Worm (Caenorhabditis elegans) whole organism, mixed stage, embryonic: Measurements from ENCODE around the gene msp-33.
A peak's percentile ranks its signal among the peaks of the same experiment; 100 is the strongest.
"Not testable (repeated sequence)": the region's sequence is repeated elsewhere in the genome, so short reads cannot be mapped to it uniquely, and the experiment has no call there.

Experiments
- M03D4.4 ChIP-seq: sonication (generic microtip); optimal IDR thresholded peaks from 2 replicates; lab custom pipeline; 2017; ENCODE audit warnings: mild to moderate bottlenecking, missing genetic modification characterization, missing compliant biosample characterization
- bed-3 ChIP-seq: fragments of 200-800 bp; sonication (Bioruptor generic); optimal IDR thresholded peaks from 3 replicates; lab custom pipeline; 2018; ENCODE audit warnings: mild to moderate bottlenecking, missing genetic modification characterization, moderate library complexity, missing compliant biosample characterization
- blmp-1 ChIP-seq: fragments of 150-350 bp; optimal IDR thresholded peaks from 2 replicates; lab custom pipeline; 2014; ENCODE audit warnings: missing biosample characterization, missing genetic modification characterization
- ceh-39 ChIP-seq: fragments of 150-350 bp; optimal IDR thresholded peaks from 2 replicates; lab custom pipeline; 2014; ENCODE audit warnings: missing biosample characterization, missing genetic modification characterization
- ceh-43 ChIP-seq: fragments of 200-800 bp; sonication (Bioruptor generic); optimal IDR thresholded peaks from 2 replicates; lab custom pipeline; 2018; ENCODE audit warnings: mild to moderate bottlenecking, missing genetic modification characterization, moderate library complexity, missing compliant biosample characterization
- ceh-83 ChIP-seq: fragments of 200-800 bp; sonication (Bioruptor generic); optimal IDR thresholded peaks from 2 replicates; lab custom pipeline; 2018; ENCODE audit warnings: mild to moderate bottlenecking, missing genetic modification characterization, missing compliant biosample characterization
- ces-1 ChIP-seq: fragments of 150-350 bp; optimal IDR thresholded peaks from 2 replicates; lab custom pipeline; 2014; ENCODE audit warnings: missing biosample characterization, missing genetic modification reagents, missing genetic modification characterization
- cnd-1 ChIP-seq: fragments of 200-800 bp; sonication (Bioruptor generic); optimal IDR thresholded peaks from 2 replicates; lab custom pipeline; 2018; ENCODE audit warnings: mild to moderate bottlenecking, missing genetic modification characterization, missing compliant biosample characterization
- drap-1 ChIP-seq: fragments of 200-800 bp; sonication (Bioruptor generic); optimal IDR thresholded peaks from 3 replicates; lab custom pipeline; 2018; ENCODE audit warnings: mild to moderate bottlenecking, missing genetic modification characterization, missing compliant biosample characterization
- elt-1 ChIP-seq: sonication (generic microtip); optimal IDR thresholded peaks from 2 replicates; lab custom pipeline; 2017; ENCODE audit warnings: missing genetic modification characterization, mild to moderate bottlenecking, missing compliant biosample characterization, antibody characterized with exemption, moderate library complexity, borderline replicate concordance; ENCODE audit not compliant: insufficient read depth
- elt-3 ChIP-seq: fragments of 150-350 bp; optimal IDR thresholded peaks from 2 replicates; lab custom pipeline; 2014; ENCODE audit warnings: missing biosample characterization, missing genetic modification characterization
- flh-1 ChIP-seq: fragments of 200-800 bp; sonication (Bioruptor generic); optimal IDR thresholded peaks from 2 replicates; lab custom pipeline; 2018; ENCODE audit warnings: mild to moderate bottlenecking, missing genetic modification characterization, moderate library complexity, missing compliant biosample characterization
- ham-2 ChIP-seq: fragments of 200-800 bp; sonication (Bioruptor generic); optimal IDR thresholded peaks from 2 replicates; lab custom pipeline; 2018; ENCODE audit warnings: mild to moderate bottlenecking, missing genetic modification characterization, missing compliant biosample characterization
- hlh-1 ChIP-seq: fragments of 150-350 bp; optimal IDR thresholded peaks from 2 replicates; lab custom pipeline; 2014; ENCODE audit warnings: missing biosample characterization, missing genetic modification reagents, missing genetic modification characterization
- lin-13 ChIP-seq: fragments of 150-350 bp; optimal IDR thresholded peaks from 2 replicates; lab custom pipeline; 2014; ENCODE audit warnings: missing biosample characterization, missing genetic modification characterization
- lin-32 ChIP-seq: fragments of 200-800 bp; sonication (Bioruptor generic); optimal IDR thresholded peaks from 2 replicates; lab custom pipeline; 2018; ENCODE audit warnings: mild to moderate bottlenecking, missing genetic modification characterization, missing compliant biosample characterization
- lsy-2 ChIP-seq: fragments of 150-350 bp; optimal IDR thresholded peaks from 2 replicates; lab custom pipeline; 2014; ENCODE audit warnings: missing biosample characterization, missing genetic modification characterization
- mep-1 ChIP-seq: fragments of 150-350 bp; optimal IDR thresholded peaks from 2 replicates; lab custom pipeline; 2017; ENCODE audit warnings: missing biosample characterization, missing genetic modification reagents, missing genetic modification characterization, inconsistent platforms
- nhr-2 ChIP-seq: fragments of 150-350 bp; optimal IDR thresholded peaks from 2 replicates; lab custom pipeline; 2014; ENCODE audit warnings: missing biosample characterization, missing genetic modification characterization
- nhr-237 ChIP-seq: fragments of 150-350 bp; optimal IDR thresholded peaks from 2 replicates; lab custom pipeline; 2014; ENCODE audit warnings: missing biosample characterization, missing genetic modification characterization
- nhr-28 ChIP-seq: fragments of 150-350 bp; optimal IDR thresholded peaks from 2 replicates; lab custom pipeline; 2014; ENCODE audit warnings: missing biosample characterization, missing genetic modification characterization
- nhr-76 ChIP-seq: sonication (generic microtip); optimal IDR thresholded peaks from 2 replicates; lab custom pipeline; 2017; ENCODE audit warnings: missing biosample characterization, missing genetic modification characterization
- pha-4 ChIP-seq: fragments of 150-350 bp; optimal IDR thresholded peaks from 2 replicates; lab custom pipeline; 2018; ENCODE audit warnings: missing biosample characterization, missing genetic modification reagents, missing genetic modification characterization
- sem-2 ChIP-seq: fragments of 200-800 bp; sonication (Bioruptor generic); optimal IDR thresholded peaks from 2 replicates; lab custom pipeline; 2018; ENCODE audit warnings: mild to moderate bottlenecking, missing genetic modification characterization, missing compliant biosample characterization
- snpc-4 ChIP-seq: fragments of 150-350 bp; optimal IDR thresholded peaks from 2 replicates; lab custom pipeline; 2014; ENCODE audit warnings: missing biosample characterization, missing genetic modification characterization
- tbx-8 ChIP-seq: fragments of 200-800 bp; sonication (Bioruptor generic); optimal IDR thresholded peaks from 2 replicates; lab custom pipeline; 2018; ENCODE audit warnings: mild to moderate bottlenecking, missing genetic modification characterization, moderate library complexity, missing compliant biosample characterization
- unc-120 ChIP-seq: sonication (generic microtip); optimal IDR thresholded peaks from 2 replicates; lab custom pipeline; 2017; ENCODE audit warnings: missing genetic modification characterization, missing compliant biosample characterization; ENCODE audit not compliant: poor library complexity, severe bottlenecking
- unc-39 ChIP-seq: fragments of 150-350 bp; optimal IDR thresholded peaks from 2 replicates; lab custom pipeline; 2014; ENCODE audit warnings: missing biosample characterization, missing genetic modification characterization
- unc-62 ChIP-seq: fragments of 150-350 bp; optimal IDR thresholded peaks from 2 replicates; lab custom pipeline; 2014; ENCODE audit warnings: missing biosample characterization, missing genetic modification reagents, missing genetic modification characterization
- zip-8 ChIP-seq: fragments of 150-350 bp; optimal IDR thresholded peaks from 2 replicates; lab custom pipeline; 2014; ENCODE audit warnings: missing biosample characterization, missing genetic modification characterization
- ztf-11 ChIP-seq: fragments of 150-350 bp; optimal IDR thresholded peaks from 2 replicates; lab custom pipeline; 2014; ENCODE audit warnings: missing biosample characterization, missing genetic modification characterization

The msp-33 gene

DNA sequence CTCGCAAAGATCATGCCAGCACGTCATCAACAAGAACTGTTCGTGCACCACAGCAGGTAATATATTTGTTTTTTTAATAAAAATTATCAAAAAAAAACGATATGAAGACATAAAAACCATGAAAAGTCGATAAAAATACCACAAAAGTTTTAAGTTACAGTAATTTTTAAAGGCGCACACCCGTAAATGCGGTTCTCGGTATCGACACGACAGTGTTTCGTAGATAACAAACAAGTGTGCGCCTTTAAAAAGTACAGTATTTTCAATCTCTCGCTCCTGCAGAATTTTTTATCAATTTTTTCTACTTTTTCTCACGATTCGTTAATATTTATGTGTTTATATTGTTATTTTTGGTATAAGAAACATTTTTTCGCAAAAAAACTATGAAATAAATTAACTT lies 12.8 kb upstream of the msp-33 start:
- TF ChIP-seq hlh-1 (tag; lab: Kevin White, UChicago), result no peak
- no peak for TF ChIP-seq mep-1
- TF ChIP-seq nhr-76, result no peak
- TF ChIP-seq M03D4.4 (tag; lab: Kevin White, UChicago), result no peak
- no peak for TF ChIP-seq ces-1 (GFP tag; lab: Kevin White, UChicago)
- TF ChIP-seq zip-8 (tag; lab: Kevin White, UChicago), result no peak
- TF ChIP-seq lin-32 (GFP tag; lab: Kevin White, UChicago), result no peak
- TF ChIP-seq sem-2, result no peak
- no peak for TF ChIP-seq nhr-237
- no peak for TF ChIP-seq unc-39
- no peak for TF ChIP-seq nhr-28
- no peak for TF ChIP-seq snpc-4 (tag; lab: Kevin White, UChicago)
- TF ChIP-seq pha-4 (tag; lab: Kevin White, UChicago), result no peak
- TF ChIP-seq elt-1 (tag; lab: Kevin White, UChicago), result no peak
- no peak for TF ChIP-seq blmp-1 (tag; lab: Kevin White, UChicago)
- no peak for TF ChIP-seq elt-3 (tag; lab: Kevin White, UChicago)

DNA sequence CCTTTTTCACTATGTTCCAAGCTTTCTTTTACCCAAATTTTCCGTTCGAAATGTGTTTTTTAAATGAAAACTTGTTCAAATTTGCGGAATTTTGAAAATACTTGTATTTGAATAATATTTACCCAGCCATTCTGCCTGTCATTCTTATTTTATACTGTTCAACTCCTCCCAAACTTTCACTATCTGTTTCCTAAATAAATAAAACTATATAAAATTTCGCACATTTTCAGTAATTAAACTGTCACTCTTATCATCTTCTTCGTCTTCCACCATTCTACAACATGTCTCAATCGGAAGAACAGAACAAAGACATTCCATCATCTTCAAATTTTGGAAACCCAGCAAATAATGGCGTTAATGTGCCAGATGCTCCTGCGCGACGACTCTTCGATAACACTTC lies 12.3 kb upstream of the msp-33 start, which contains the start of gene btbd-10:
Gene btbd-10 (plus strand): TSS at position 231 of the 400 bp plus-strand sequence.
- TF ChIP-seq pha-4 (tag; lab: Kevin White, UChicago) (no peak), ceh-43 (no peak), blmp-1 (tag; lab: Kevin White, UChicago) (no peak), unc-39 (no peak), ces-1 (GFP tag; lab: Kevin White, UChicago) (no peak)
- TF ChIP-seq, all 35 proteins: peak for 0

- TF ChIP-seq nhr-28 (no peak), drap-1 (GFP tag; lab: Kevin White, UChicago) (no peak), ces-1 (GFP tag; lab: Kevin White, UChicago) (peak; percentile 93), lsy-2 (tag; lab: Kevin White, UChicago) (peak; percentile 56), nhr-2 (no peak), pha-4 (tag; lab: Kevin White, UChicago) (peak; percentile 70), ceh-39 (tag; lab: Kevin White, UChicago) (no peak), lin-13 (tag; lab: Kevin White, UChicago) (no peak), snpc-4 (tag; lab: Kevin White, UChicago) (no peak), M03D4.4 (tag; lab: Kevin White, UChicago) (no peak), lin-32 (GFP tag; lab: Kevin White, UChicago) (no peak), ceh-83 (GFP tag; lab: Kevin White, UChicago) (no peak), hlh-1 (tag; lab: Kevin White, UChicago) (peak; percentile 84), ham-2 (peak; percentile 50), nhr-237 (peak; percentile 40), sem-2 (no peak), mep-1 (peak; percentile 41), cnd-1 (no peak), unc-62 (peak; percentile 97), unc-39 (no peak), unc-120 (tag; lab: Kevin White, UChicago) (peak; percentile 34), elt-3 (tag; lab: Kevin White, UChicago) (no peak), ztf-11 (tag; lab: Kevin White, UChicago) (no peak), tbx-8 (GFP tag; lab: Kevin White, UChicago) (no peak)
These were observed 11.8 kb upstream of the msp-33 start for ce11 chrII:4904277-4904676.

ce11 chrII:4903696-4904095 lies 11.2 kb upstream of the msp-33 start, which contains the start of gene sgt-1:
sgt-1 (minus strand) TSS chrII:4903796.
- TF ChIP-seq nhr-237; blmp-1 (tag; lab: Kevin White, UChicago); M03D4.4 (tag; lab: Kevin White, UChicago): not testable (repeated sequence)

DNA sequence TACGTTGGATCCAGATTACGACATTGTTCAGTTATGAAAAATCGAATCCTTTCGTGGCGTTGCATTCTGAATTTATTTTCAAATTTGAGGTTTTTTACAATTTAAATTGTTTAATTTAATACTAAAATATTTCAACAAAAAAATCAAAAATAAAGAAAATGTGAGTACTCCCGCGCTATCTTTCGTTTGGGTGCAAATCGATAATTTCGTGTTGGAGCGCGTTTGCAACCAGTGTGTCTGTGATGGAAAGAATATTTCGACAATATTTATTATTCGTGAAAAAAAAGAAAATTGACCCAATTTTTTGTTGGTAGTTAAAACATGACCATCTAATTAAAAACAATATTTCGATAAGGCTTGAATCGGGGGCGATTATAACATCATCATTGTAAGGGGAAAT lies 9.5 kb upstream of the msp-33 start, which contains the start of gene R05F9.9:
Gene R05F9.9 (minus strand): TSS at position 66 of the 400 bp plus-strand sequence.
- TF ChIP-seq lsy-2 (tag; lab: Kevin White, UChicago), result peak; percentile 37
- no peak for TF ChIP-seq flh-1
- TF ChIP-seq hlh-1 (tag; lab: Kevin White, UChicago), result no peak
- no peak for TF ChIP-seq unc-62
- peak; percentile 75 for TF ChIP-seq ceh-39 (tag; lab: Kevin White, UChicago)
- TF ChIP-seq bed-3, result no peak
- TF ChIP-seq mep-1, result peak; percentile 46
- no peak for TF ChIP-seq lin-32 (GFP tag; lab: Kevin White, UChicago)
- no peak for TF ChIP-seq unc-39
- no peak for TF ChIP-seq cnd-1
- TF ChIP-seq unc-120 (tag; lab: Kevin White, UChicago), result no peak
- no peak for TF ChIP-seq drap-1 (GFP tag; lab: Kevin White, UChicago)
- no peak for TF ChIP-seq nhr-2
- TF ChIP-seq M03D4.4 (tag; lab: Kevin White, UChicago), result no peak
- peak; percentile 29 for TF ChIP-seq ces-1 (GFP tag; lab: Kevin White, UChicago)
- no peak for TF ChIP-seq snpc-4 (tag; lab: Kevin White, UChicago)
